Fruit fly (Drosophila melanogaster) whole organism, prepupa: ENCODE data around the gene Gdap1.

Experiments
- Blimp-1 ChIP-seq: fragments of 200-800 bp; sonication (Bioruptor generic); optimal IDR thresholded peaks from 3 replicates; lab custom pipeline; 2017; ENCODE audit warnings: missing biosample characterization, missing genetic modification characterization, mild to moderate bottlenecking, moderate library complexity, missing genetic modification reagents
- CG10631 ChIP-seq: fragments of 200-800 bp; sonication (Bioruptor generic); optimal IDR thresholded peaks from 2 replicates; lab custom pipeline; 2016; ENCODE audit warnings: missing biosample characterization, missing genetic modification characterization
- CG10669 ChIP-seq: fragments of 200-800 bp; sonication (Bioruptor generic); optimal IDR thresholded peaks from 3 replicates; lab custom pipeline; 2018; ENCODE audit warnings: missing biosample characterization, mild to moderate bottlenecking, missing genetic modification characterization, moderate library complexity
- CG11902 ChIP-seq: fragments of 200-800 bp; sonication (Bioruptor generic); optimal IDR thresholded peaks from 3 replicates; lab custom pipeline; 2016; ENCODE audit warnings: missing biosample characterization, missing genetic modification characterization
- CG15336 ChIP-seq: fragments of 200-800 bp; sonication (Bioruptor generic); IDR thresholded peaks from 2 replicates; pipeline ENCODE4 v1.3.6; 2022; ENCODE audit warnings: missing biosample characterization, missing genetic modification characterization
- CG1621 ChIP-seq: fragments of 200-800 bp; sonication (Bioruptor generic); optimal IDR thresholded peaks from 3 replicates; lab custom pipeline; 2018; ENCODE audit warnings: missing biosample characterization, mild to moderate bottlenecking, missing genetic modification characterization
- CG16779 ChIP-seq: fragments of 200-800 bp; sonication (Bioruptor generic); optimal IDR thresholded peaks from 3 replicates; lab custom pipeline; 2017; ENCODE audit warnings: missing biosample characterization, mild to moderate bottlenecking, missing genetic modification characterization
- CG3032 ChIP-seq: fragments of 200-800 bp; optimal IDR thresholded peaks from 2 replicates; lab custom pipeline; 2019; ENCODE audit warnings: missing biosample characterization, mild to moderate bottlenecking, missing genetic modification characterization, moderate library complexity
- CG32006 ChIP-seq: fragments of 200-800 bp; sonication (Bioruptor generic); optimal IDR thresholded peaks from 3 replicates; lab custom pipeline; 2017; ENCODE audit warnings: missing biosample characterization, mild to moderate bottlenecking, missing genetic modification characterization
- CG3919 ChIP-seq: fragments of 200-800 bp; sonication (Bioruptor generic); optimal IDR thresholded peaks from 3 replicates; lab custom pipeline; 2016; ENCODE audit warnings: missing biosample characterization, missing genetic modification characterization
- CG4318 ChIP-seq: fragments of 200-800 bp; sonication (Bioruptor generic); optimal IDR thresholded peaks from 3 replicates; lab custom pipeline; 2017; ENCODE audit warnings: missing biosample characterization, mild to moderate bottlenecking, missing genetic modification characterization
- CG6163 ChIP-seq: fragments of 200-800 bp; sonication (Bioruptor generic); IDR thresholded peaks from 3 replicates; pipeline ENCODE4 v1.3.6; 2022; ENCODE audit warnings: missing biosample characterization, missing genetic modification characterization
- CG6276 ChIP-seq: fragments of 200-800 bp; sonication (Bioruptor generic); optimal IDR thresholded peaks from 2 replicates; lab custom pipeline; 2017; ENCODE audit warnings: missing biosample characterization, mild to moderate bottlenecking, missing genetic modification characterization
- CG6792 ChIP-seq: fragments of 200-800 bp; sonication (Bioruptor generic); optimal IDR thresholded peaks from 3 replicates; lab custom pipeline; 2016; ENCODE audit warnings: missing biosample characterization, missing genetic modification characterization
- CG8119 ChIP-seq: fragments of 200-800 bp; sonication (Bioruptor generic); IDR thresholded peaks from 3 replicates; pipeline ENCODE4 v1.3.6; 2022; ENCODE audit warnings: missing biosample characterization, missing genetic modification characterization
- CG8319 ChIP-seq: fragments of 200-800 bp; sonication (Bioruptor generic); optimal IDR thresholded peaks from 3 replicates; lab custom pipeline; 2016; ENCODE audit warnings: missing biosample characterization, missing genetic modification characterization
- CG8632 ChIP-seq: fragments of 200-800 bp; sonication (Bioruptor generic); optimal IDR thresholded peaks from 3 replicates; lab custom pipeline; 2016; ENCODE audit warnings: missing biosample characterization, missing genetic modification characterization
- CG9139 ChIP-seq: fragments of 200-800 bp; sonication (Bioruptor generic); optimal IDR thresholded peaks from 3 replicates; lab custom pipeline; 2017; ENCODE audit warnings: missing biosample characterization, mild to moderate bottlenecking, missing genetic modification characterization
- Eip75B ChIP-seq: fragments of 200-800 bp; sonication (Bioruptor generic); optimal IDR thresholded peaks from 3 replicates; lab custom pipeline; 2016; ENCODE audit warnings: missing biosample characterization, missing genetic modification characterization
- Eip78C ChIP-seq: fragments of 200-800 bp; sonication (Bioruptor generic); peaks from one replicate; lab custom pipeline; 2016; ENCODE audit warnings: missing biosample characterization, missing genetic modification characterization
- Eip93F ChIP-seq: fragments of 200-800 bp; sonication (Bioruptor generic); optimal IDR thresholded peaks from 2 replicates; lab custom pipeline; 2016; ENCODE audit warnings: missing biosample characterization, mild to moderate bottlenecking, missing genetic modification characterization
- Ets21C ChIP-seq: fragments of 200-800 bp; sonication (Bioruptor generic); optimal IDR thresholded peaks from 3 replicates; lab custom pipeline; 2016; ENCODE audit warnings: missing biosample characterization, missing genetic modification characterization
- Ets96B ChIP-seq: fragments of 200-800 bp; optimal IDR thresholded peaks from 2 replicates; lab custom pipeline; 2019; ENCODE audit warnings: missing biosample characterization, mild to moderate bottlenecking, missing genetic modification characterization, moderate library complexity
- Gug ChIP-seq: fragments of 200-800 bp; sonication (Bioruptor generic); IDR thresholded peaks from 2 replicates; pipeline ENCODE4 v1.3.6; 2022; ENCODE audit warnings: missing biosample characterization, missing genetic modification characterization
- Hr39 ChIP-seq: fragments of 200-800 bp; sonication (Bioruptor generic); optimal IDR thresholded peaks from 2 replicates; lab custom pipeline; 2016; ENCODE audit warnings: missing biosample characterization, missing genetic modification characterization
- Lpt ChIP-seq: fragments of 200-800 bp; sonication (Bioruptor generic); optimal IDR thresholded peaks from 3 replicates; lab custom pipeline; 2016; ENCODE audit warnings: missing biosample characterization, missing genetic modification characterization
- OdsH ChIP-seq: fragments of 200-800 bp; sonication (Bioruptor generic); optimal IDR thresholded peaks from 3 replicates; lab custom pipeline; 2016; ENCODE audit warnings: missing biosample characterization, missing genetic modification characterization
- Sox102F ChIP-seq: fragments of 200-800 bp; sonication (Bioruptor generic); optimal IDR thresholded peaks from 2 replicates; lab custom pipeline; 2016; ENCODE audit warnings: missing biosample characterization, mild to moderate bottlenecking, missing genetic modification characterization
- Sox14 ChIP-seq: fragments of 200-800 bp; sonication (Bioruptor generic); optimal IDR thresholded peaks from 3 replicates; lab custom pipeline; 2016; ENCODE audit warnings: missing biosample characterization, missing genetic modification characterization
- achi ChIP-seq: fragments of 200-800 bp; sonication (Bioruptor generic); optimal IDR thresholded peaks from 3 replicates; lab custom pipeline; 2016; ENCODE audit warnings: missing biosample characterization, missing genetic modification characterization
- acj6 ChIP-seq: fragments of 200-800 bp; sonication (Bioruptor generic); optimal IDR thresholded peaks from 3 replicates; lab custom pipeline; 2016; ENCODE audit warnings: missing biosample characterization, missing genetic modification characterization
- cyc ChIP-seq: fragments of 200-800 bp; sonication (Bioruptor generic); optimal IDR thresholded peaks from 3 replicates; lab custom pipeline; 2016; ENCODE audit warnings: missing biosample characterization, missing genetic modification characterization
- dsx ChIP-seq: fragments of 200-800 bp; optimal IDR thresholded peaks from 3 replicates; lab custom pipeline; 2019; ENCODE audit warnings: missing biosample characterization, mild to moderate bottlenecking, missing genetic modification characterization, moderate library complexity; ENCODE audit not compliant: poor library complexity, severe bottlenecking
- eg ChIP-seq: fragments of 200-800 bp; sonication (Bioruptor generic); IDR thresholded peaks from 3 replicates; pipeline ENCODE4 v1.3.6; 2022; ENCODE audit warnings: missing biosample characterization, missing genetic modification characterization
- esn ChIP-seq: fragments of 200-800 bp; sonication (Bioruptor generic); optimal IDR thresholded peaks from 2 replicates; lab custom pipeline; 2016; ENCODE audit warnings: missing biosample characterization, mild to moderate bottlenecking, missing genetic modification characterization, moderate library complexity
- fd59A ChIP-seq: fragments of 200-800 bp; sonication (Bioruptor generic); optimal IDR thresholded peaks from 2 replicates; lab custom pipeline; 2017; ENCODE audit warnings: missing biosample characterization, mild to moderate bottlenecking, missing genetic modification characterization, missing genetic modification reagents
- fd85E ChIP-seq: fragments of 200-800 bp; sonication (Bioruptor generic); optimal IDR thresholded peaks from 3 replicates; lab custom pipeline; 2016; ENCODE audit warnings: missing biosample characterization, missing genetic modification characterization
- fkh ChIP-seq: fragments of 200-800 bp; sonication (Bioruptor generic); optimal IDR thresholded peaks from 3 replicates; lab custom pipeline; 2017; ENCODE audit warnings: missing biosample characterization, mild to moderate bottlenecking, missing genetic modification characterization, moderate library complexity
- lz ChIP-seq: fragments of 200-800 bp; sonication (Bioruptor generic); optimal IDR thresholded peaks from 3 replicates; lab custom pipeline; 2016; ENCODE audit warnings: missing biosample characterization, missing genetic modification characterization
- net ChIP-seq: fragments of 200-800 bp; sonication (Bioruptor generic); optimal IDR thresholded peaks from 3 replicates; lab custom pipeline; 2016; ENCODE audit warnings: missing biosample characterization, missing genetic modification characterization
- salr ChIP-seq, 2 experiments: fragments of 200-800 bp; sonication (Bioruptor generic); optimal IDR thresholded peaks; 3 replicates each; lab custom pipeline; 2016 to 2018; ENCODE audit warnings: missing biosample characterization in 2 of 2, missing genetic modification characterization in 2 of 2, mild to moderate bottlenecking in 1 of 2
- ss ChIP-seq, 2 experiments: fragments of 200-800 bp; sonication (Bioruptor generic); optimal IDR thresholded peaks; 2 replicates in 1 of 2; 3 replicates in 1 of 2; lab custom pipeline; 2017 to 2018; ENCODE audit warnings: mild to moderate bottlenecking in 2 of 2, missing biosample characterization in 2 of 2, missing genetic modification characterization in 2 of 2, moderate library complexity in 1 of 2
- svp ChIP-seq: fragments of 200-800 bp; sonication (Bioruptor generic); peaks from one replicate; lab custom pipeline; 2016; ENCODE audit warnings: missing biosample characterization, missing genetic modification characterization
- topi ChIP-seq: fragments of 200-800 bp; sonication (Bioruptor generic); optimal IDR thresholded peaks from 3 replicates; lab custom pipeline; 2016; ENCODE audit warnings: missing biosample characterization, missing genetic modification characterization
- vri ChIP-seq: fragments of 200-800 bp; sonication (Bioruptor generic); optimal IDR thresholded peaks from 3 replicates; lab custom pipeline; 2016; ENCODE audit warnings: missing biosample characterization, mild to moderate bottlenecking, missing genetic modification characterization

The Gdap1 gene

DNA sequence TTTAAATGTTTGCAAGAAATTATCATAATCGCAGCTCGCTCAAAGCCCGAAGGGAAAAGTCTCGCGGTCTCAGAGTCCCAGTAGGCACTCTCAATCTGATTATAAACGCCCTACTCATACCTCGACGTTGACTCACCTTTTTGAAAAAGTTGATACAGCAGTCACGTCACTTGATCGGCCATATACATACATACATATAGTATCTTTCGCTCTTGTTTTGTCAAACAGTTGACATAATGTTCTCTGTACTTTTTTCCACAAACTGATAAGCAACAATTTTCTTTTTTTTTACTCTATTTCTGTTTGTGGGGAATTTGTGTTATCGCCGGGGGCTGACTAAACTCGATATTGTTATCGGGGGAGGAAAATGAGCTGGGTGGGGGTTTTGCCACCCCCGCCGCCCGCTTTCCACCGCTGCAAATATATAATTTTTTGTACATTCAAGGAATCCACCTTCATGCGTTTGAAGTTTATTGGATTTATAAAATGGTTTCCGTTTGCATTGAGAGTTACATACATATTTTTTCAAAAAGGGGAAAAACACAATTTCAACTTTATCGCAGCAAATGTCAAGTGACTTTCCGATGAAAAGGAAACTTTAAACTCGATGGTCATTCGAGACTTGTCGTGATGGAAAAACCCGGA lies 39.3 kb downstream of the Gdap1 start:
- no peak for TF ChIP-seq CG3919 (GFP tag; lab: Kevin White, UChicago)
- no peak for TF ChIP-seq Blimp-1 (GFP tag; lab: Kevin White, UChicago)
- no peak for TF ChIP-seq CG8632 (GFP tag; lab: Kevin White, UChicago)
- TF ChIP-seq fkh (GFP tag; lab: Kevin White, UChicago), result peak; percentile 17
- no peak for TF ChIP-seq CG8319 (GFP tag; lab: Kevin White, UChicago)
- no peak for TF ChIP-seq ss (GFP tag; optimal IDR thresholded peaks at IDR 0.05; lab: Kevin White, UChicago)
- TF ChIP-seq Ets21C (GFP tag; lab: Kevin White, UChicago), result no peak
- TF ChIP-seq Eip78C (GFP tag; lab: Kevin White, UChicago), result peak; percentile 19
- TF ChIP-seq vri (GFP tag; lab: Kevin White, UChicago), result peak; percentile 87
- no peak for TF ChIP-seq CG6163
- no peak for TF ChIP-seq cyc (GFP tag; lab: Kevin White, UChicago)
- no peak for TF ChIP-seq Gug (GFP tag; lab: Robert Waterston, UW)
- TF ChIP-seq svp (GFP tag; lab: Kevin White, UChicago), result no peak
- no peak for TF ChIP-seq acj6 (GFP tag; lab: Kevin White, UChicago)
- no peak for TF ChIP-seq fd85E
- TF ChIP-seq CG32006 (GFP tag; lab: Kevin White, UChicago), result no peak

dm6 chr3L:5182255-5182993 lies 40.7 kb downstream of the Gdap1 start:
- no peak for TF ChIP-seq CG4318 (GFP tag; lab: Kevin White, UChicago)
- 0 out of 3 replicates have a peak, but pooled peaks have one; percentile 39 for TF ChIP-seq CG6163
- TF ChIP-seq Eip75B (GFP tag; lab: Kevin White, UChicago), result peak; percentile 32
- TF ChIP-seq CG6792, result peak; percentile 43
- peak; percentile 20 for TF ChIP-seq CG3032 (tag; lab: Kevin White, UChicago)
- TF ChIP-seq lz (GFP tag; lab: Kevin White, UChicago), result peak; percentile 23
- peak; percentile 30 for TF ChIP-seq Hr39
- peak; percentile 21 for TF ChIP-seq CG10669 (GFP tag; lab: Kevin White, UChicago)
- TF ChIP-seq CG9139, result no peak
- peak; percentile 47 for TF ChIP-seq achi (GFP tag; lab: Kevin White, UChicago)
- 0 out of 3 replicates have a peak, but pooled peaks have one; percentile 21 for TF ChIP-seq CG8119 (GFP tag; lab: Robert Waterston, UW)
- no peak for TF ChIP-seq CG16779 (tag; lab: Kevin White, UChicago)
- TF ChIP-seq CG11902 (GFP tag; lab: Kevin White, UChicago), result peak; percentile 11
- peak; percentile 40 for TF ChIP-seq esn (GFP tag; lab: Kevin White, UChicago)
- no peak for TF ChIP-seq Lpt
- TF ChIP-seq Eip93F (GFP tag; lab: Kevin White, UChicago), result no peak
- TF ChIP-seq svp (GFP tag; lab: Kevin White, UChicago), result peak; percentile 69
- no peak for TF ChIP-seq CG6276 (GFP tag; lab: Kevin White, UChicago)
- TF ChIP-seq Ets21C (GFP tag; lab: Kevin White, UChicago), result peak; percentile 16
- peak; percentile 34 for TF ChIP-seq CG32006 (GFP tag; lab: Kevin White, UChicago)
- peak; percentile 36 for TF ChIP-seq CG3919 (GFP tag; lab: Kevin White, UChicago)
- no peak for TF ChIP-seq CG1621 (tag; lab: Kevin White, UChicago)
- peak; percentile 10 for TF ChIP-seq Sox14 (GFP tag; lab: Kevin White, UChicago)
- TF ChIP-seq Blimp-1 (GFP tag; lab: Kevin White, UChicago), result no peak
- peak; percentile 10 for TF ChIP-seq net (GFP tag; lab: Kevin White, UChicago)
- TF ChIP-seq Sox102F (GFP tag; lab: Kevin White, UChicago), result peak; percentile 41
- TF ChIP-seq eg (GFP tag; lab: Robert Waterston, UW), result 0 out of 3 replicates have a peak, but pooled peaks have one; percentile 28
- no peak for TF ChIP-seq dsx
- peak; percentile 44 for TF ChIP-seq CG8319 (GFP tag; lab: Kevin White, UChicago)
- peak; percentile 53 for TF ChIP-seq topi (GFP tag; lab: Kevin White, UChicago)
- peak; percentile 86 for TF ChIP-seq Eip78C (GFP tag; lab: Kevin White, UChicago)
- TF ChIP-seq salr (GFP tag; optimal IDR thresholded peaks at IDR 0.05; lab: Kevin White, UChicago), result peak in 1 of 2 experiments; percentile 28
- peak; percentile 20 for TF ChIP-seq Ets96B
- peak; percentile 33; the same call in 1 of the 2 replicates for TF ChIP-seq CG15336 (GFP tag; lab: Robert Waterston, UW)
- peak; percentile 22 for TF ChIP-seq CG10631 (GFP tag; lab: Kevin White, UChicago)
- TF ChIP-seq Gug (GFP tag; lab: Robert Waterston, UW), result no peak
- TF ChIP-seq OdsH (GFP tag; lab: Kevin White, UChicago), result peak; percentile 45
- TF ChIP-seq fkh (GFP tag; lab: Kevin White, UChicago), result no peak
- TF ChIP-seq ss (GFP tag; optimal IDR thresholded peaks at IDR 0.05; lab: Kevin White, UChicago), result no peak
- no peak for TF ChIP-seq fd59A (GFP tag; lab: Kevin White, UChicago)
- TF ChIP-seq cyc (GFP tag; lab: Kevin White, UChicago), result peak; percentile 7
